Fruit fly (Drosophila melanogaster): ENCODE results near the gene HIP.

HIP gene

dm6 chrX:3750232-3751075 is 48.5 kb upstream of the HIP start:
- TF ChIP-seq inv (GFP tag; IDR thresholded peaks at IDR 0.05; ENCODE audit: partially characterized antibody) (no peak), CG30431 (GFP tag; optimal IDR thresholded peaks at IDR 0.05) (peak; percentile 65), HHEX (GFP tag; optimal IDR thresholded peaks at IDR 0.05) (peak; percentile 86), her (GFP tag; optimal IDR thresholded peaks at IDR 0.05) (peak; percentile 86), Hr39 (optimal IDR thresholded peaks at IDR 0.05) (no peak), CG10267 (tag; optimal IDR thresholded peaks at IDR 0.05) (peak; percentile 76), CG30403 (GFP tag; optimal IDR thresholded peaks at IDR 0.05) (peak; percentile 86), CG4730 (GFP tag; IDR thresholded peaks at IDR 0.05) (peak; percentile 86), kah (GFP tag; optimal IDR thresholded peaks at IDR 0.05) (peak; percentile 49), CG13287 (GFP tag; IDR thresholded peaks at IDR 0.05; ENCODE audit: partially characterized antibody) (no peak), CG3847 (GFP tag; IDR thresholded peaks at IDR 0.05) (peak; percentile 81), gcm (GFP tag; optimal IDR thresholded peaks at IDR 0.05) (peak; percentile 83), CG17568 (GFP tag; optimal IDR thresholded peaks at IDR 0.05) (peak; percentile 85), dmrt99B (tag; optimal IDR thresholded peaks at IDR 0.05) (peak; percentile 91), CG6654 (GFP tag; optimal IDR thresholded peaks at IDR 0.05) (peak; percentile 74), CG6765 (GFP tag; optimal IDR thresholded peaks at IDR 0.05) (peak; percentile 66), caup (GFP tag; optimal IDR thresholded peaks at IDR 0.05; ENCODE audit: severe bottlenecking) (peak; percentile 64), CG33213 (GFP tag; optimal IDR thresholded peaks at IDR 0.05) (peak; percentile 41), Elba2 (GFP tag; optimal IDR thresholded peaks at IDR 0.05) (no peak), CG5953 (GFP tag; IDR thresholded peaks at IDR 0.05) (peak; percentile 63), slou (GFP tag; optimal IDR thresholded peaks at IDR 0.05) (peak; percentile 30), Doc2 (GFP tag; IDR thresholded peaks at IDR 0.05) (peak; percentile 38; the same call in 1 of the 2 replicates), CG10654 (GFP tag; optimal IDR thresholded peaks at IDR 0.05) (peak; percentile 77), NC2α (GFP tag; optimal IDR thresholded peaks at IDR 0.05) (peak; percentile 65), twi (tag; optimal IDR thresholded peaks at IDR 0.05) (peak; percentile 67), NFAT (GFP tag; IDR thresholded peaks at IDR 0.05) (peak; percentile 49; the same call in 1 of the 2 replicates), exex (tag; optimal IDR thresholded peaks at IDR 0.05) (peak; percentile 53), CG2875 (GFP tag; optimal IDR thresholded peaks at IDR 0.05) (peak; percentile 78), Max (GFP tag; optimal IDR thresholded peaks at IDR 0.05) (peak; percentile 70), CG16813 (GFP tag; IDR thresholded peaks at IDR 0.05; ENCODE audit: partially characterized antibody) (no peak), eyg (GFP tag; optimal IDR thresholded peaks at IDR 0.05) (peak; percentile 57), CG4707 (GFP tag; optimal IDR thresholded peaks at IDR 0.05) (peak; percentile 69), CG43689 (GFP tag; IDR thresholded peaks at IDR 0.05) (peak; percentile 69; the same call in 1 of the 2 replicates), CG4424 (GFP tag; optimal IDR thresholded peaks at IDR 0.05) (peak; percentile 81), CG17612 (GFP tag; IDR thresholded peaks at IDR 0.05) (peak; percentile 56), lmd (GFP tag; IDR thresholded peaks at IDR 0.05) (peak; percentile 93), CG3995 (GFP tag; optimal IDR thresholded peaks at IDR 0.05) (peak; percentile 41), wdn (GFP tag; IDR thresholded peaks at IDR 0.05) (peak; percentile 73), chm (GFP tag; IDR thresholded peaks at IDR 0.05) (peak; percentile 72; the same call in 1 of the 2 replicates), CG18476 (GFP tag; optimal IDR thresholded peaks at IDR 0.05) (peak; percentile 67), Oli (tag; optimal IDR thresholded peaks at IDR 0.05) (peak; percentile 92), bowl (GFP tag; IDR thresholded peaks at IDR 0.05) (peak; percentile 57; the same call in 1 of the 2 replicates), odd (GFP tag; optimal IDR thresholded peaks at IDR 0.05) (peak; percentile 71), CG2199 (GFP tag; IDR thresholded peaks at IDR 0.05) (peak; percentile 79; the same call in 1 of the 3 replicates), CG6689 (GFP tag; IDR thresholded peaks at IDR 0.05) (peak; percentile 92), Bdp1 (GFP tag; optimal IDR thresholded peaks at IDR 0.05) (peak; percentile 65), emc (GFP tag; optimal IDR thresholded peaks at IDR 0.05) (peak; percentile 70), CG15073 (GFP tag; optimal IDR thresholded peaks at IDR 0.05) (peak; percentile 18), Sry-β (GFP tag; optimal IDR thresholded peaks at IDR 0.05) (no peak)
